Fruit fly (Drosophila melanogaster) whole organism, embryonic: ENCODE data around the gene yl.
A peak's percentile ranks its signal among the peaks of the same experiment; 100 is the strongest.

Experiments used
- Aef1 ChIP-seq: fragments of 200-800 bp; sonication (Bioruptor generic); IDR thresholded peaks from 3 replicates; pipeline ENCODE4 v1.3.6; 2022; ENCODE audit warnings: missing biosample characterization, missing genetic modification characterization
- Awh ChIP-seq: fragments of 200-800 bp; sonication (Bioruptor generic); IDR thresholded peaks from 2 replicates; pipeline ENCODE4, ENCODE4 v1.3.6; 2022; ENCODE audit warnings: missing biosample characterization, missing genetic modification characterization
- B-H2 ChIP-seq: fragments of 200-800 bp; sonication (Bioruptor generic); optimal IDR thresholded peaks from 2 replicates; lab custom pipeline; 2018; ENCODE audit warnings: missing biosample characterization, mild to moderate bottlenecking, missing genetic modification characterization
- CG10462 ChIP-seq: fragments of 200-800 bp; sonication (Bioruptor generic); optimal IDR thresholded peaks from 2 replicates; lab custom pipeline; 2016; ENCODE audit warnings: missing biosample characterization, missing genetic modification characterization
- CG11247 ChIP-seq: fragments of 200-800 bp; sonication (Bioruptor generic); IDR thresholded peaks from 2 replicates; pipeline ENCODE4 v1.3.6; 2022; ENCODE audit warnings: missing biosample characterization, missing genetic modification characterization
- CG12299 ChIP-seq: fragments of 200-800 bp; sonication (Bioruptor generic); optimal IDR thresholded peaks from 2 replicates; lab custom pipeline; 2018; ENCODE audit warnings: missing biosample characterization, mild to moderate bottlenecking, missing genetic modification characterization
- CG13624 ChIP-seq: fragments of 200-800 bp; sonication (Bioruptor generic); optimal IDR thresholded peaks from 2 replicates; lab custom pipeline; 2016; ENCODE audit warnings: missing biosample characterization, missing genetic modification characterization
- CG14014 ChIP-seq: fragments of 200-800 bp; sonication (Bioruptor generic); IDR thresholded peaks from 2 replicates; pipeline ENCODE4 v1.3.6; 2022; ENCODE audit warnings: missing biosample characterization, missing genetic modification characterization
- CG15696 ChIP-seq: fragments of 200-800 bp; sonication (Bioruptor generic); optimal IDR thresholded peaks from 2 replicates; lab custom pipeline; 2019; ENCODE audit warnings: missing biosample characterization, mild to moderate bottlenecking, missing genetic modification characterization, moderate library complexity
- CG16863 ChIP-seq: fragments of 200-800 bp; sonication (Bioruptor generic); optimal IDR thresholded peaks from 3 replicates; lab custom pipeline; 2016; ENCODE audit warnings: missing biosample characterization, missing genetic modification characterization
- CG17361 ChIP-seq: fragments of 200-800 bp; sonication (Bioruptor generic); IDR thresholded peaks from 3 replicates; pipeline ENCODE4 v1.3.6; 2022; ENCODE audit warnings: missing biosample characterization, missing genetic modification characterization
- CG18599 ChIP-seq: fragments of 200-800 bp; sonication (Bioruptor generic); optimal IDR thresholded peaks from 3 replicates; lab custom pipeline; 2017; ENCODE audit warnings: missing biosample characterization, missing genetic modification characterization, mild to moderate bottlenecking, moderate library complexity, missing genetic modification reagents
- CG2712 ChIP-seq: fragments of 200-800 bp; optimal IDR thresholded peaks from 3 replicates; lab custom pipeline; 2019; ENCODE audit warnings: missing biosample characterization, mild to moderate bottlenecking, missing genetic modification characterization, moderate library complexity
- CG2875 ChIP-seq: fragments of 200-800 bp; sonication (Bioruptor generic); optimal IDR thresholded peaks from 2 replicates; lab custom pipeline; 2017; ENCODE audit warnings: missing biosample characterization, mild to moderate bottlenecking, missing genetic modification characterization, missing genetic modification reagents
- CG30403 ChIP-seq: fragments of 200-800 bp; sonication (Bioruptor generic); optimal IDR thresholded peaks from 3 replicates; lab custom pipeline; 2016; ENCODE audit warnings: missing biosample characterization, missing genetic modification characterization
- CG32532 ChIP-seq: fragments of 200-800 bp; sonication (Bioruptor generic); IDR thresholded peaks from 2 replicates; pipeline ENCODE4 v1.3.6; 2022; ENCODE audit warnings: missing biosample characterization, missing genetic modification characterization
- CG4707 ChIP-seq: fragments of 200-800 bp; sonication (Bioruptor generic); optimal IDR thresholded peaks from 2 replicates; lab custom pipeline; 2018; ENCODE audit warnings: missing biosample characterization, mild to moderate bottlenecking, missing genetic modification characterization, moderate library complexity
- CG5180 ChIP-seq: fragments of 200-800 bp; sonication (Bioruptor generic); optimal IDR thresholded peaks from 3 replicates; lab custom pipeline; 2017; ENCODE audit warnings: missing biosample characterization, missing genetic modification characterization, mild to moderate bottlenecking, moderate library complexity, missing genetic modification reagents
- CG6765 ChIP-seq: fragments of 200-800 bp; sonication (Bioruptor generic); optimal IDR thresholded peaks from 3 replicates; lab custom pipeline; 2017; ENCODE audit warnings: missing biosample characterization, mild to moderate bottlenecking, missing genetic modification characterization
- CG9609 ChIP-seq: fragments of 200-800 bp; sonication (Bioruptor generic); optimal IDR thresholded peaks from 3 replicates; lab custom pipeline; 2016; ENCODE audit warnings: missing biosample characterization, missing genetic modification characterization
- D19A ChIP-seq: fragments of 200-800 bp; optimal IDR thresholded peaks from 3 replicates; lab custom pipeline; 2019; ENCODE audit warnings: missing biosample characterization, mild to moderate bottlenecking, missing genetic modification characterization, moderate library complexity
- Dll ChIP-seq: fragments of 200-800 bp; sonication (Bioruptor generic); IDR thresholded peaks from 4 replicates; pipeline ENCODE4 v1.3.6; 2022; ENCODE audit warnings: missing biosample characterization, missing genetic modification characterization; ENCODE audit not compliant: partially characterized antibody
- Drgx ChIP-seq: fragments of 200-800 bp; sonication (Bioruptor generic); IDR thresholded peaks from 2 replicates; pipeline ENCODE4 v1.3.6; 2022; ENCODE audit warnings: missing biosample characterization, missing genetic modification characterization
- ERR ChIP-seq: fragments of 200-800 bp; sonication (Bioruptor generic); optimal IDR thresholded peaks from 2 replicates; lab custom pipeline; 2016; ENCODE audit warnings: missing biosample characterization, missing genetic modification characterization
- GATAe ChIP-seq: fragments of 200-800 bp; sonication (Bioruptor generic); conservative IDR thresholded peaks from 2 replicates; pipeline ENCODE4 v1.3.6; 2022; ENCODE audit warnings: missing biosample characterization, missing genetic modification characterization
- Hr39 ChIP-seq: fragments of >200 bp; optimal IDR thresholded peaks from 2 replicates; lab custom pipeline; 2017
- Optix ChIP-seq: fragments of 200-800 bp; sonication (Bioruptor generic); IDR thresholded peaks from 3 replicates; pipeline ENCODE4 v1.3.6; 2022; ENCODE audit warnings: missing biosample characterization, missing genetic modification characterization
- TFAM ChIP-seq: fragments of 200-800 bp; sonication (Bioruptor generic); optimal IDR thresholded peaks from 2 replicates; lab custom pipeline; 2017; ENCODE audit warnings: missing biosample characterization, missing genetic modification characterization, inconsistent platforms
- Taf1 ChIP-seq: fragments of 200-800 bp; sonication (Bioruptor generic); IDR thresholded peaks from 2 replicates; pipeline ENCODE4 v1.3.6; 2022; ENCODE audit warnings: missing biosample characterization, missing genetic modification characterization
- Trl ChIP-seq, 3 experiments: fragments of >200 bp in 2 of 3; fragments of 200-800 bp in 1 of 3; sonication (Bioruptor generic) in 1 of 3; optimal IDR thresholded peaks; 2 replicates in 1 of 3; 3 replicates in 2 of 3; lab custom pipeline; 2016 to 2017; ENCODE audit warnings: missing biosample characterization in 1 of 3, missing genetic modification characterization in 1 of 3
- ab ChIP-seq: fragments of 200-800 bp; sonication (Bioruptor generic); optimal IDR thresholded peaks from 2 replicates; lab custom pipeline; 2016; ENCODE audit warnings: missing biosample characterization, missing genetic modification characterization
- ara ChIP-seq: fragments of 200-800 bp; sonication (Bioruptor generic); IDR thresholded peaks from 2 replicates; pipeline ENCODE4 v1.3.6; 2022; ENCODE audit warnings: missing biosample characterization, missing genetic modification characterization
- cg ChIP-seq: fragments of 200-800 bp; sonication (Bioruptor generic); optimal IDR thresholded peaks from 3 replicates; lab custom pipeline; 2019; ENCODE audit warnings: missing biosample characterization, mild to moderate bottlenecking, missing genetic modification characterization, moderate library complexity
- croc ChIP-seq: fragments of 200-800 bp; sonication (Bioruptor generic); conservative IDR thresholded peaks from 3 replicates; pipeline ENCODE4 v1.3.6; 2022; ENCODE audit warnings: missing biosample characterization, missing genetic modification characterization
- dimm ChIP-seq: fragments of 200-800 bp; sonication (Bioruptor generic); IDR thresholded peaks from 2 replicates; pipeline ENCODE4 v1.3.6; 2022; ENCODE audit warnings: missing biosample characterization, missing genetic modification characterization
- h ChIP-seq: fragments of >200 bp; optimal IDR thresholded peaks from 2 replicates; lab custom pipeline; 2017
- hbn ChIP-seq: fragments of 200-800 bp; sonication (Bioruptor generic); IDR thresholded peaks from 2 replicates; pipeline ENCODE4 v1.3.6; 2022; ENCODE audit warnings: missing biosample characterization, missing genetic modification characterization; ENCODE audit not compliant: partially characterized antibody
- hth ChIP-seq: fragments of >200 bp; optimal IDR thresholded peaks from 2 replicates; lab custom pipeline; 2017; ENCODE audit warnings: inconsistent platforms
- lbe ChIP-seq: fragments of 200-800 bp; sonication (Bioruptor generic); optimal IDR thresholded peaks from 2 replicates; lab custom pipeline; 2016; ENCODE audit warnings: missing biosample characterization, mild to moderate bottlenecking, missing genetic modification characterization
- lmd ChIP-seq: fragments of 200-800 bp; sonication (Bioruptor generic); IDR thresholded peaks from 2 replicates; pipeline ENCODE4 v1.3.6; 2022; ENCODE audit warnings: missing biosample characterization, missing genetic modification characterization
- lov ChIP-seq, 2 experiments: fragments of 200-800 bp in 1 of 2; fragments of >200 bp in 1 of 2; sonication (Bioruptor generic) in 1 of 2; IDR thresholded peaks in 1 of 2; optimal IDR thresholded peaks in 1 of 2; 2 replicates in 1 of 2; 3 replicates in 1 of 2; pipeline versions ENCODE4 v1.3.6 to Lab custom; 2017 to 2022; ENCODE audit warnings: missing biosample characterization in 1 of 2, missing genetic modification characterization in 1 of 2
- luna ChIP-seq: fragments of 200-800 bp; sonication (Bioruptor generic); optimal IDR thresholded peaks from 2 replicates; lab custom pipeline; 2016; ENCODE audit warnings: missing biosample characterization, missing genetic modification characterization
- nerfin-1 ChIP-seq: fragments of 200-800 bp; sonication (Bioruptor generic); optimal IDR thresholded peaks from 3 replicates; lab custom pipeline; 2019; ENCODE audit warnings: missing biosample characterization, mild to moderate bottlenecking, missing genetic modification characterization, moderate library complexity
- peb ChIP-seq: fragments of 200-800 bp; sonication (Bioruptor generic); IDR thresholded peaks from 2 replicates; pipeline ENCODE4 v1.3.6; 2022; ENCODE audit warnings: missing biosample characterization, missing genetic modification characterization
- phol ChIP-seq: fragments of 200-800 bp; sonication (Bioruptor generic); optimal IDR thresholded peaks from 3 replicates; lab custom pipeline; 2018; ENCODE audit warnings: missing biosample characterization, mild to moderate bottlenecking, missing genetic modification characterization, moderate library complexity
- ro ChIP-seq: fragments of 200-800 bp; sonication (Bioruptor generic); IDR thresholded peaks from 2 replicates; pipeline ENCODE4 v1.3.6; 2022; ENCODE audit warnings: missing biosample characterization, missing genetic modification characterization
- seq ChIP-seq: fragments of 200-800 bp; sonication (Bioruptor generic); IDR thresholded peaks from 2 replicates; pipeline ENCODE4 v1.3.6; 2022; ENCODE audit warnings: missing biosample characterization, missing genetic modification characterization
- slp2 ChIP-seq: fragments of 200-800 bp; sonication (Bioruptor generic); optimal IDR thresholded peaks from 2 replicates; lab custom pipeline; 2016; ENCODE audit warnings: missing biosample characterization, missing genetic modification characterization
- vnd ChIP-seq: fragments of 200-800 bp; sonication (Bioruptor generic); IDR thresholded peaks from 3 replicates; pipeline ENCODE4 v1.3.6; 2022; ENCODE audit warnings: missing biosample characterization, missing genetic modification characterization; ENCODE audit not compliant: partially characterized antibody
- z ChIP-seq: fragments of 200-800 bp; sonication (Bioruptor generic); IDR thresholded peaks from 3 replicates; pipeline ENCODE4 v1.3.6; 2022; ENCODE audit warnings: missing biosample characterization, missing genetic modification characterization

yl gene

DNA sequence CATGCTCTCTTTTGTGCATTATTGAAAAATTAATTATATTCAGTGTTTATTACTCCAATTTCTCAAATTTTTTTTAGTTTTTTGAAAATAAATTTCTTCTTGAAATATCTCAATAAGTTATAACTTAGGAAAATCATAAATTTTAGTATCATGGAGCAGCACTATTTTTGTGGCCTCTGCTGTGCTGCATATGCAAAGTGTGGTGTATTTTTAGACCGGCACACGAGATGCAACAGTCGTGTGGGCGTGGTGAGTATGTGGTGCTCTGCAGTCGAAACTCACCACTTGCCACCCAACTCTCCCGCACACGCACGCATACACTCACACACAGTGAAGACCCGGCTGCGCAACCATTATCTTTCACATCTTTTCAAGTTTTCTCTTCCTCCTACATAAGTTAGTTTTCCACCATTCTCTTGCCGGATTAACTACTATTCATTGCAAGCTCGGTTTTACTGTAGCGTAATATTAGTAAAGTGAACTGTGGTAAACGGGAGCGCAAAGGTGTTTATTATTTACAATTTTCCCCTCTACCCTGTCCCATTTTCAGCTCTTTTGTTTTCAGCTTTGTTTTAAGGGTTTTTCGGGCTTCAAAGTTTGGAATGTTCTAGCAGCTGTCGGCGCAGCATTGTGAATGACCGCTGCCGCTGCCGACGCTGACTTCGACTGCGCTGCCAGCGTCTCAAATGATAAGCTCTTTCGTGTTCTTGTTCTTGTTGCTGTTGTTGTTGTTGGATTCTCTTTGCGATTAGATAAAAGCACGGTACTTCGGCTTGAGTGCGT lies 15.6 kb downstream of the yl start (continued):
- TF ChIP-seq B-H2 (GFP tag; lab: Kevin White, UChicago) (no peak), Hr39 (no peak), CG18599 (peak; percentile 59), hbn (GFP tag; lab: Robert Waterston, UW) (no peak), CG10462 (GFP tag; lab: Kevin White, UChicago) (no peak), CG11247 (GFP tag; lab: Robert Waterston, UW) (no peak; the same call in 1 of the 2 replicates), CG30403 (GFP tag; lab: Kevin White, UChicago) (peak; percentile 63), hth (lab: Kevin White, UChicago) (no peak), TFAM (GFP tag; lab: Kevin White, UChicago) (no peak), CG17361 (peak; percentile 61), CG5180 (GFP tag; lab: Kevin White, UChicago) (peak; percentile 69), vnd (no peak), luna (GFP tag; lab: Kevin White, UChicago) (no peak), slp2 (GFP tag; lab: Kevin White, UChicago) (peak; percentile 31), Awh (GFP tag; lab: Robert Waterston, UW) (no peak; the same call in 1 of the 2 replicates), nerfin-1 (peak; percentile 63), ERR (GFP tag; lab: Kevin White, UChicago) (no peak), ab (no peak), croc (no peak), GATAe (GFP tag; lab: Robert Waterston, UW) (peak; percentile 88), phol (tag; lab: Kevin White, UChicago) (peak; percentile 83), cg (GFP tag; lab: Kevin White, UChicago) (peak; percentile 63), CG32532 (GFP tag; lab: Robert Waterston, UW) (no peak), Dll (GFP tag; lab: Robert Waterston, UW) (no peak), CG12299 (no peak), CG2875 (peak; percentile 19), ro (GFP tag; lab: Robert Waterston, UW) (no peak), D19A (tag; lab: Kevin White, UChicago) (peak; percentile 72), z (GFP tag; lab: Robert Waterston, UW) (no peak), Aef1 (no peak), lbe (GFP tag; lab: Kevin White, UChicago) (no peak), CG14014 (GFP tag; lab: Robert Waterston, UW) (peak; percentile 58; the same call in 1 of the 2 replicates), lov (optimal IDR thresholded peaks at IDR 0.05; lab: Kevin White, UChicago) (no peak), lov (GFP tag; IDR thresholded peaks at IDR 0.05; lab: Robert Waterston, UW) (0 out of 3 replicates have a peak, but pooled peaks have one; percentile 23), Drgx (GFP tag; lab: Robert Waterston, UW) (peak; percentile 77), Taf1 (GFP tag; lab: Robert Waterston, UW) (no peak), h (lab: Kevin White, UChicago) (no peak), lmd (GFP tag; lab: Robert Waterston, UW) (peak; percentile 24), seq (no peak), Trl (optimal IDR thresholded peaks at IDR 0.05; lab: Kevin White, UChicago) (peak; percentile 16 to 22), Trl (GFP tag; optimal IDR thresholded peaks at IDR 0.05; lab: Kevin White, UChicago) (peak; percentile 20), CG16863 (GFP tag; lab: Kevin White, UChicago) (peak; percentile 36), CG4707 (peak; percentile 52), CG2712 (tag; lab: Kevin White, UChicago) (peak; percentile 71), CG15696 (tag; lab: Kevin White, UChicago) (peak; percentile 57), CG6765 (GFP tag; lab: Kevin White, UChicago) (peak; percentile 49), CG13624 (GFP tag; lab: Kevin White, UChicago) (peak; percentile 6), Optix (GFP tag; lab: Robert Waterston, UW) (peak; percentile 51; the same call in 1 of the 3 replicates), dimm (GFP tag; lab: Robert Waterston, UW) (no peak), CG9609 (peak; percentile 22), peb (GFP tag; lab: Robert Waterston, UW) (no peak), ara (no peak)
